Worm (Caenorhabditis elegans): ENCODE measurements around the gene F14D7.6.

- TF ChIP-seq hmg-11 (tag; optimal IDR thresholded peaks at IDR 0.05), result no peak
- TF ChIP-seq lin-39 (tag; optimal IDR thresholded peaks at IDR 0.05), result no peak
- TF ChIP-seq pqm-1 (tag; optimal IDR thresholded peaks at IDR 0.05), result no peak
- no peak for TF ChIP-seq daf-12 (tag; optimal IDR thresholded peaks at IDR 0.05)
Observed at ce11 chrV:14293667-14294194, 7.5 kb upstream of the F14D7.6 start, which contains the start of gene F14D7.2.

All from whole organism, L3 larva.